Worm (Caenorhabditis elegans) whole organism, young adult: ENCODE results near the gene parp-2.
A peak's percentile ranks its signal among the peaks of the same experiment; 100 is the strongest.

ENCODE experiments used
- B0035.1 ChIP-seq: sonication (generic microtip); optimal IDR thresholded peaks from 2 replicates; lab custom pipeline; 2016; ENCODE audit warnings: missing genetic modification characterization, mild to moderate bottlenecking, missing compliant biosample characterization, missing genotype, missing genetic modification reagents
- B0261.1 ChIP-seq: sonication (generic microtip); optimal IDR thresholded peaks from 2 replicates; lab custom pipeline; 2016; ENCODE audit warnings: mild to moderate bottlenecking, missing genetic modification characterization, moderate library complexity, missing compliant biosample characterization
- C17E4.6 ChIP-seq: fragments of 200-800 bp; sonication (Bioruptor generic); IDR thresholded peaks from 2 replicates; pipeline ENCODE4 v1.3.6; 2022; ENCODE audit warnings: missing genetic modification reagents, missing genetic modification characterization, missing compliant biosample characterization
- F23B12.7 ChIP-seq: sonication (generic microtip); optimal IDR thresholded peaks from 2 replicates; lab custom pipeline; 2017; ENCODE audit warnings: missing genetic modification characterization, mild to moderate bottlenecking, missing compliant biosample characterization, antibody characterized with exemption, moderate library complexity; ENCODE audit not compliant: insufficient read depth
- F37B4.10 ChIP-seq: fragments of 200-800 bp; sonication (Bioruptor generic); IDR thresholded peaks from 2 replicates; pipeline ENCODE4 v1.3.6; 2022; ENCODE audit warnings: missing genetic modification characterization, missing compliant biosample characterization
- F52B5.7 ChIP-seq: sonication (generic microtip); optimal IDR thresholded peaks from 2 replicates; lab custom pipeline; 2016; ENCODE audit warnings: mild to moderate bottlenecking, missing genetic modification characterization, missing compliant biosample characterization
- K12H6.12 ChIP-seq: fragments of 200-800 bp; sonication (Bioruptor generic); optimal IDR thresholded peaks from 2 replicates; lab custom pipeline; 2018; ENCODE audit warnings: mild to moderate bottlenecking, missing genetic modification characterization, missing compliant biosample characterization
- T26A5.8 ChIP-seq: sonication (generic microtip); optimal IDR thresholded peaks from 2 replicates; lab custom pipeline; 2016; ENCODE audit warnings: missing genetic modification characterization, missing compliant biosample characterization
- ZK185.1 ChIP-seq: sonication (generic microtip); optimal IDR thresholded peaks from 2 replicates; lab custom pipeline; 2016; ENCODE audit warnings: mild to moderate bottlenecking, missing genetic modification characterization, missing compliant biosample characterization; ENCODE audit not compliant: poor library complexity, severe bottlenecking
- ccch-3 ChIP-seq: fragments of 200-800 bp; sonication (Bioruptor generic); optimal IDR thresholded peaks from 2 replicates; lab custom pipeline; 2018; ENCODE audit warnings: mild to moderate bottlenecking, missing genetic modification characterization, missing compliant biosample characterization
- ceh-100 ChIP-seq: fragments of 200-800 bp; sonication (Bioruptor generic); IDR thresholded peaks from 2 replicates; pipeline ENCODE4 v1.3.6; 2022; ENCODE audit warnings: missing genetic modification reagents, missing genetic modification characterization, missing compliant biosample characterization
- ceh-27 ChIP-seq: fragments of 200-800 bp; sonication (Bioruptor generic); optimal IDR thresholded peaks from 2 replicates; lab custom pipeline; 2018; ENCODE audit warnings: mild to moderate bottlenecking, missing genetic modification characterization, moderate library complexity, missing compliant biosample characterization
- ceh-40 ChIP-seq: fragments of 200-800 bp; sonication (Bioruptor generic); IDR thresholded peaks from 2 replicates; pipeline ENCODE4 v1.3.6; 2022; ENCODE audit warnings: missing genetic modification characterization, missing compliant biosample characterization
- ceh-79 ChIP-seq: sonication (generic microtip); optimal IDR thresholded peaks from 2 replicates; lab custom pipeline; 2017; ENCODE audit warnings: mild to moderate bottlenecking, missing genetic modification characterization, missing compliant biosample characterization
- chd-7 ChIP-seq: sonication (generic microtip); optimal IDR thresholded peaks from 2 replicates; lab custom pipeline; 2016; ENCODE audit warnings: mild to moderate bottlenecking, missing genetic modification characterization, moderate library complexity, missing compliant biosample characterization
- dpff-1 ChIP-seq: sonication (generic microtip); optimal IDR thresholded peaks from 2 replicates; lab custom pipeline; 2017; ENCODE audit warnings: mild to moderate bottlenecking, missing genetic modification characterization, missing compliant biosample characterization
- efl-1 ChIP-seq: fragments of 150-350 bp; optimal IDR thresholded peaks from 2 replicates; lab custom pipeline; 2014; ENCODE audit warnings: missing biosample characterization, missing genetic modification reagents, missing genetic modification characterization
- egl-18 ChIP-seq: fragments of 200-800 bp; sonication (Bioruptor generic); IDR thresholded peaks from 2 replicates; pipeline ENCODE4 v1.3.6; 2022; ENCODE audit warnings: missing genetic modification reagents, missing genetic modification characterization, missing compliant biosample characterization
- egrh-3 ChIP-seq: fragments of 200-800 bp; sonication (Bioruptor generic); IDR thresholded peaks from 2 replicates; pipeline ENCODE4 v1.3.6; 2022; ENCODE audit warnings: missing genetic modification reagents, missing genetic modification characterization, missing compliant biosample characterization
- ekl-4 ChIP-seq: fragments of 200-800 bp; sonication (Bioruptor generic); IDR thresholded peaks from 2 replicates; pipeline ENCODE4 v1.3.6; 2022; ENCODE audit warnings: missing genetic modification reagents, missing genetic modification characterization, missing compliant biosample characterization
- ets-4 ChIP-seq: fragments of 200-800 bp; sonication (Bioruptor generic); optimal IDR thresholded peaks from 2 replicates; lab custom pipeline; 2018; ENCODE audit warnings: mild to moderate bottlenecking, missing genetic modification characterization, missing compliant biosample characterization
- gei-17 ChIP-seq: fragments of 200-800 bp; sonication (Bioruptor generic); optimal IDR thresholded peaks from 2 replicates; lab custom pipeline; 2018; ENCODE audit warnings: mild to moderate bottlenecking, missing genetic modification characterization, missing compliant biosample characterization
- lin-35 ChIP-seq, 3 experiments: fragments of 150-350 bp in 2 of 3; sonication (generic microtip) in 1 of 3; optimal IDR thresholded peaks; 2 replicates each; lab custom pipeline; 2014 to 2018; ENCODE audit warnings: missing biosample characterization in 3 of 3, missing genetic modification characterization in 3 of 3, missing genetic modification reagents in 3 of 3
- lin-54 ChIP-seq: fragments of 200-800 bp; sonication (Bioruptor generic); optimal IDR thresholded peaks from 2 replicates; lab custom pipeline; 2018; ENCODE audit warnings: mild to moderate bottlenecking, missing genetic modification characterization, missing compliant biosample characterization
- madf-3 ChIP-seq: fragments of 200-800 bp; sonication (Bioruptor generic); IDR thresholded peaks from 2 replicates; pipeline ENCODE4 v1.3.6; 2022; ENCODE audit warnings: missing genetic modification reagents, missing genetic modification characterization, missing compliant biosample characterization
- madf-8 ChIP-seq: fragments of 200-800 bp; sonication (Bioruptor generic); conservative IDR thresholded peaks from 2 replicates; pipeline ENCODE4 v1.3.6; 2022; ENCODE audit warnings: missing genetic modification reagents, missing genetic modification characterization, missing compliant biosample characterization
- nfyb-1 ChIP-seq: fragments of 200-800 bp; sonication (Bioruptor generic); IDR thresholded peaks from 2 replicates; pipeline ENCODE4 v1.3.6; 2022; ENCODE audit warnings: missing genetic modification reagents, missing genetic modification characterization, missing compliant biosample characterization
- nhr-179 ChIP-seq: sonication (generic microtip); optimal IDR thresholded peaks from 2 replicates; lab custom pipeline; 2016; ENCODE audit warnings: mild to moderate bottlenecking, missing genetic modification characterization, missing compliant biosample characterization
- pha-4 ChIP-seq: fragments of 150-350 bp; sonication (generic microtip); optimal IDR thresholded peaks from 2 replicates; lab custom pipeline; 2014; ENCODE audit warnings: missing biosample characterization, missing genetic modification reagents, missing genetic modification characterization
- rec-8 ChIP-seq, 2 experiments: sonication (generic microtip); optimal IDR thresholded peaks; 2 replicates each; lab custom pipeline; 2016; ENCODE audit warnings: mild to moderate bottlenecking in 2 of 2, missing genetic modification characterization in 2 of 2, missing genetic modification reagents in 2 of 2, missing genotype in 2 of 2, missing biosample characterization in 1 of 2, missing compliant biosample characterization in 1 of 2, moderate library complexity in 1 of 2
- sdz-38 ChIP-seq: sonication (generic microtip); optimal IDR thresholded peaks from 2 replicates; lab custom pipeline; 2016; ENCODE audit warnings: missing genotype, missing genetic modification characterization, missing compliant biosample characterization
- snpc-1.1 ChIP-seq: sonication (generic microtip); optimal IDR thresholded peaks from 2 replicates; lab custom pipeline; 2017; ENCODE audit warnings: missing genetic modification characterization, mild to moderate bottlenecking, missing compliant biosample characterization, antibody characterized with exemption, moderate library complexity, missing genotype, missing genetic modification reagents; ENCODE audit not compliant: insufficient read depth
- snpc-4 ChIP-seq, 5 experiments: fragments of 150-350 bp in 1 of 5; sonication (generic microtip) in 4 of 5; optimal IDR thresholded peaks; 2 replicates each; lab custom pipeline; 2014 to 2018; ENCODE audit warnings: missing genetic modification characterization in 5 of 5, missing biosample characterization in 3 of 5, antibody characterized with exemption in 2 of 5, mild to moderate bottlenecking in 2 of 5, missing compliant biosample characterization in 2 of 5, missing genotype in 2 of 5, moderate library complexity in 2 of 5, missing genetic modification reagents in 1 of 5
- sptf-2 ChIP-seq: fragments of 200-800 bp; sonication (Bioruptor generic); optimal IDR thresholded peaks from 2 replicates; lab custom pipeline; 2018; ENCODE audit warnings: mild to moderate bottlenecking, missing genetic modification characterization, missing compliant biosample characterization
- zfh-2 ChIP-seq: fragments of 200-800 bp; sonication (Bioruptor generic); conservative IDR thresholded peaks from 2 replicates; pipeline ENCODE4 v1.3.6; 2022; ENCODE audit warnings: missing genetic modification reagents, missing genetic modification characterization, missing compliant biosample characterization
- ztf-22 ChIP-seq: fragments of 200-800 bp; sonication (Bioruptor generic); optimal IDR thresholded peaks from 2 replicates; lab custom pipeline; 2018; ENCODE audit warnings: mild to moderate bottlenecking, missing genetic modification characterization, moderate library complexity, missing compliant biosample characterization

Gene parp-2

DNA sequence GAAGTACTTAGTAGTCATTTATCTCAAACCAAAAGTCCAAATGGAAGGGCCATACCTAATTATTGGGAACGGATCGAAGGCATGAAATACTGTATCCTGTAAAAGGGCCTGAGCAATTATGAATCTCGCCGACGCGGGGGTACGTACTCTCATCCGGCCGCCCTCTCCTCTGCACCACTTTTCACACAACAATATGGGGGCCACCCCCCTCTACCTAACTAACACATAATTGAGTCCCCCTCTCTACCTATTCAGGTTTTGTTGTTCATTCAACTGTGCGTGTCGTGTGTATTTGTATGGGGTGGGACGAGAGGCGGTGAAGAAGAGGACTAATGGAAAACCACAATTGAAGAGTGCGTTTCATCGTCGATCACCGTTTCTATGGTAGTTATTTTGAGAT is 18.4 kb upstream of the parp-2 start:
- TF ChIP-seq egl-18 (GFP tag; lab: Robert Waterston, UW), result 0 out of 2 replicates have a peak, but pooled peaks have one; percentile 27
- TF ChIP-seq F23B12.7 (tag; lab: Kevin White, UChicago), result no peak
- no peak for TF ChIP-seq ccch-3
- TF ChIP-seq B0035.1 (tag; lab: Kevin White, UChicago), result no peak
- peak; percentile 13 for TF ChIP-seq chd-7 (tag; lab: Kevin White, UChicago)
- 0 out of 2 replicates have a peak, but pooled peaks have one; percentile 16 for TF ChIP-seq zfh-2
- peak; percentile 14 for TF ChIP-seq ceh-27
- no peak for TF ChIP-seq sdz-38 (tag; lab: Kevin White, UChicago)
- TF ChIP-seq gei-17 (GFP tag; lab: Kevin White, UChicago), result no peak
- no peak for TF ChIP-seq lin-54 (GFP tag; lab: Kevin White, UChicago)
- TF ChIP-seq sptf-2, result no peak
- no peak for TF ChIP-seq K12H6.12 (tag; lab: Kevin White, UChicago)

DNA sequence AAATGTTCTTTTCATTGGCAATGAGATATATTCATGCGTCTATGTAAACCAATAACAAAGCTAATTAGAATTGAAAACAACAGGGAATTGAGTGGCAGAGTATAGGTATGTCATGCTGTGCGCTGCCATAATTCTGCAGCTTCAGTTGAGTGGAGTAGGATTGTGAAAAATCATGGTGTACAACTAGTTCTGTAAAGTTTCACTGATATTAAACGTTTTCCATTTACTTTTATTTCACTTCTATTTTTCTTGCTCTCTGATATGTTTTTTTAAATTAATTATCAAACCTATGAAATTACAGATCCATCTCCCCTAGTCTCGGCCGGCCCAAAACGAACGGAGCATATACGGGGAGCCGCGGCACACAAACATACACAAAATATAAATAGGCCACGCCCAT is 17.2 kb upstream of the parp-2 start, which contains the start of gene exc-7:
exc-7 (plus strand) TSS at position 301 of the 400 bp plus-strand sequence.
- TF ChIP-seq ccch-3 (no peak), dpff-1 (tag; lab: Kevin White, UChicago) (no peak), F37B4.10 (GFP tag; lab: Robert Waterston, UW) (no peak), nhr-179 (tag; lab: Kevin White, UChicago) (no peak), egrh-3 (GFP tag; lab: Robert Waterston, UW) (no peak), snpc-4 (GFP tag; optimal IDR thresholded peaks at IDR 0.05; lab: Kevin White, UChicago) (no peak), snpc-4 (tag; optimal IDR thresholded peaks at IDR 0.05; lab: Kevin White, UChicago) (no peak), ztf-22 (no peak), snpc-1.1 (no peak), T26A5.8 (tag; lab: Kevin White, UChicago) (no peak), pha-4 (tag; lab: Kevin White, UChicago) (no peak), chd-7 (tag; lab: Kevin White, UChicago) (no peak), ZK185.1 (tag; lab: Kevin White, UChicago) (no peak), madf-8 (GFP tag; lab: Robert Waterston, UW) (no peak), madf-3 (GFP tag; lab: Robert Waterston, UW) (no peak)

DNA sequence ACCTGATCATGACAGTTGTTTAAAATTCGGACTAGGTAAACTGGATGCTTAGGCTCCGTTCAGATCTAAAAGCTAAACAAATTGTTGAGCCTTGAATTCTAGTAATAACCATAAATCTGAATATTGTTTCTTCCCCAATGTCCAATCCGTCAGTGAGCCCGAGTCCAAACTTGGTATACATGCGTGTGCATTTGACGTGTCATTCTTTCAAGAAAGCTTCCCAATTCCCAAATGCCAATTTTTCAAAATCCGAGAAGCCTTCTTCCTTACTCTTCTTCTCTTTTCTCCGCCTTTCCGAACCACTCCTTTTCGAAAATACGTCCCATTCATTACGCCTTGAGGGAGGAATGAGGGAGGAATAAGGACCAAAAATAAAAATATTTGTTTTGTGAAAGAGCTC is 16.1 kb upstream of the parp-2 start:
- TF ChIP-seq F52B5.7 (tag; lab: Kevin White, UChicago), result no peak
- TF ChIP-seq efl-1 (GFP tag; lab: Kevin White, UChicago), result no peak
- no peak for TF ChIP-seq lin-35 (GFP tag; optimal IDR thresholded peaks at IDR 0.05; lab: Kevin White, UChicago)
- TF ChIP-seq snpc-4 (GFP tag; optimal IDR thresholded peaks at IDR 0.05; lab: Kevin White, UChicago), result no peak
- no peak for TF ChIP-seq snpc-4 (tag; optimal IDR thresholded peaks at IDR 0.05; lab: Kevin White, UChicago)
- no peak for TF ChIP-seq ceh-79 (tag; lab: Kevin White, UChicago)
- TF ChIP-seq rec-8 (tag; optimal IDR thresholded peaks at IDR 0.05; lab: Kevin White, UChicago), result no peak
- no peak for TF ChIP-seq ceh-27
- TF ChIP-seq ets-4 (GFP tag; lab: Kevin White, UChicago), result no peak
- no peak for TF ChIP-seq B0261.1
- TF ChIP-seq C17E4.6 (GFP tag; lab: Robert Waterston, UW), result no peak

DNA sequence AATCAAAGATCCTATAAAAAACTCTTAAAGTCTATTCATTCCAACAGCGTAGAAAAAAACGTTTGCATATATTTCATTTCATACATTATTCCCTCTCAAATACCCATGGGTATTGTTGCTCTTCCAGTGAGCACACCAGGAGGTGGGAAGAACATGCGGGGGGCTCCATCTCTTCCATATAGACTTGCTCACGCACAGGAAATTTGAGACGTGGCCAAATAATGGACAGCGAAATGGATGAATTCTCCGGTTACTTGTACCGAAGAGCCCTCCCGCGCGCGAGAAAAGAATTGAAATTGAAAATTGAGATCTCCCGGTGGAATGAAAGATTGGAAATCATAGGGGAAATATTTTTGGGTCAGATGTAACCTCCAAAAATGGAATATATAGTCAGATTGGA is 15.2 kb upstream of the parp-2 start:
- TF ChIP-seq ekl-4 (GFP tag; lab: Robert Waterston, UW) (no peak), nfyb-1 (GFP tag; lab: Robert Waterston, UW) (0 out of 2 replicates have a peak, but pooled peaks have one; percentile 33), ceh-100 (GFP tag; lab: Robert Waterston, UW) (no peak), ceh-40 (no peak)
- TF ChIP-seq, all 124 proteins: peak for 1
